Fruit fly (Drosophila melanogaster) whole organism, embryonic: ENCODE data around the gene CG3587.

Source experiments
- ATbp ChIP-seq: fragments of 200-800 bp; sonication (Bioruptor generic); optimal IDR thresholded peaks from 2 replicates; lab custom pipeline; 2017; ENCODE audit warnings: missing biosample characterization, mild to moderate bottlenecking, missing genetic modification characterization, missing genetic modification reagents
- CG10959 ChIP-seq: fragments of 200-800 bp; sonication (Bioruptor generic); IDR thresholded peaks from 2 replicates; pipeline ENCODE4 v1.3.6; 2022; ENCODE audit warnings: missing biosample characterization, missing genetic modification characterization
- CG11695 ChIP-seq: fragments of 200-800 bp; sonication (Bioruptor generic); IDR thresholded peaks from 3 replicates; pipeline ENCODE4 v1.3.6; 2022; ENCODE audit warnings: missing biosample characterization, missing genetic modification characterization
- CG14014 ChIP-seq: fragments of 200-800 bp; sonication (Bioruptor generic); IDR thresholded peaks from 2 replicates; pipeline ENCODE4 v1.3.6; 2022; ENCODE audit warnings: missing biosample characterization, missing genetic modification characterization
- CG17186 ChIP-seq: fragments of 200-800 bp; sonication (Bioruptor generic); optimal IDR thresholded peaks from 3 replicates; lab custom pipeline; 2017; ENCODE audit warnings: missing biosample characterization, missing genetic modification reagents, missing genetic modification characterization
- CG17568 ChIP-seq: fragments of 200-800 bp; sonication (Bioruptor generic); optimal IDR thresholded peaks from 2 replicates; lab custom pipeline; 2018; ENCODE audit warnings: missing biosample characterization, mild to moderate bottlenecking, missing genetic modification characterization, moderate library complexity
- CG18764 ChIP-seq: fragments of 200-800 bp; sonication (Bioruptor generic); optimal IDR thresholded peaks from 3 replicates; lab custom pipeline; 2016; ENCODE audit warnings: missing biosample characterization, missing genetic modification characterization
- CG31441 ChIP-seq: fragments of 200-800 bp; sonication (Bioruptor generic); IDR thresholded peaks from 2 replicates; pipeline ENCODE4 v1.3.6; 2022; ENCODE audit warnings: missing biosample characterization, missing genetic modification characterization
- CG34376 ChIP-seq: fragments of 200-800 bp; sonication (Bioruptor generic); optimal IDR thresholded peaks from 2 replicates; lab custom pipeline; 2018; ENCODE audit warnings: missing biosample characterization, mild to moderate bottlenecking, missing genetic modification characterization
- CG6175 ChIP-seq: fragments of 200-800 bp; sonication (Bioruptor generic); IDR thresholded peaks from 3 replicates; pipeline ENCODE4 v1.3.6; 2022; ENCODE audit warnings: missing biosample characterization, missing genetic modification characterization
- CG6765 ChIP-seq: fragments of 200-800 bp; sonication (Bioruptor generic); optimal IDR thresholded peaks from 3 replicates; lab custom pipeline; 2017; ENCODE audit warnings: missing biosample characterization, mild to moderate bottlenecking, missing genetic modification characterization
- CG7372 ChIP-seq: fragments of 200-800 bp; sonication (Bioruptor generic); IDR thresholded peaks from 2 replicates; pipeline ENCODE4 v1.3.6; 2022; ENCODE audit warnings: missing biosample characterization, missing genetic modification characterization
- CG7987 ChIP-seq: fragments of 200-800 bp; sonication (Bioruptor generic); optimal IDR thresholded peaks from 2 replicates; lab custom pipeline; 2018; ENCODE audit warnings: missing biosample characterization, mild to moderate bottlenecking, missing genetic modification characterization, moderate library complexity
- CG8388 ChIP-seq: fragments of 200-800 bp; sonication (Bioruptor generic); optimal IDR thresholded peaks from 2 replicates; lab custom pipeline; 2019; ENCODE audit warnings: missing biosample characterization, mild to moderate bottlenecking, missing genetic modification characterization, moderate library complexity
- CG9215 ChIP-seq: fragments of 200-800 bp; sonication (Bioruptor generic); IDR thresholded peaks from 2 replicates; pipeline ENCODE4 v1.3.6; 2022; ENCODE audit warnings: missing biosample characterization, missing genetic modification characterization
- D19A ChIP-seq: fragments of 200-800 bp; optimal IDR thresholded peaks from 3 replicates; lab custom pipeline; 2019; ENCODE audit warnings: missing biosample characterization, mild to moderate bottlenecking, missing genetic modification characterization, moderate library complexity
- Dad ChIP-seq: fragments of 200-800 bp; sonication (Bioruptor generic); optimal IDR thresholded peaks from 3 replicates; lab custom pipeline; 2016; ENCODE audit warnings: missing biosample characterization, missing genetic modification characterization
- Drgx ChIP-seq: fragments of 200-800 bp; sonication (Bioruptor generic); IDR thresholded peaks from 2 replicates; pipeline ENCODE4 v1.3.6; 2022; ENCODE audit warnings: missing biosample characterization, missing genetic modification characterization
- Fer3 ChIP-seq: fragments of 200-800 bp; sonication (Bioruptor generic); optimal IDR thresholded peaks from 2 replicates; lab custom pipeline; 2018; ENCODE audit warnings: missing biosample characterization, mild to moderate bottlenecking, missing genetic modification characterization, moderate library complexity
- HHEX ChIP-seq: fragments of 200-800 bp; sonication (Bioruptor generic); optimal IDR thresholded peaks from 3 replicates; lab custom pipeline; 2017; ENCODE audit warnings: missing biosample characterization, mild to moderate bottlenecking, missing genetic modification characterization, missing genetic modification reagents
- Hey ChIP-seq: fragments of 200-800 bp; sonication (Bioruptor generic); optimal IDR thresholded peaks from 3 replicates; lab custom pipeline; 2018; ENCODE audit warnings: missing biosample characterization, mild to moderate bottlenecking, missing genetic modification characterization
- Hr51 ChIP-seq, 2 experiments: fragments of 200-800 bp; sonication (Bioruptor generic); optimal IDR thresholded peaks; 2 replicates in 1 of 2; 3 replicates in 1 of 2; lab custom pipeline; 2016 to 2018; ENCODE audit warnings: missing biosample characterization in 2 of 2, missing genetic modification characterization in 2 of 2, mild to moderate bottlenecking in 1 of 2, moderate library complexity in 1 of 2
- Med ChIP-seq: fragments of 200-800 bp; sonication (Bioruptor generic); peaks from one replicate; lab custom pipeline; 2016; ENCODE audit warnings: missing biosample characterization, missing genetic modification characterization, mild to moderate bottlenecking, inconsistent platforms, moderate library complexity
- Nf-YC ChIP-seq: fragments of 200-800 bp; optimal IDR thresholded peaks from 3 replicates; lab custom pipeline; 2019; ENCODE audit warnings: missing biosample characterization, mild to moderate bottlenecking, missing genetic modification characterization, moderate library complexity
- Sox102F ChIP-seq: fragments of 200-800 bp; sonication (Bioruptor generic); optimal IDR thresholded peaks from 2 replicates; lab custom pipeline; 2018; ENCODE audit warnings: missing biosample characterization, mild to moderate bottlenecking, missing genetic modification characterization, moderate library complexity
- Sry-δ ChIP-seq: fragments of 200-800 bp; sonication (Bioruptor generic); optimal IDR thresholded peaks from 2 replicates; lab custom pipeline; 2016; ENCODE audit warnings: missing biosample characterization, missing genetic modification characterization
- br ChIP-seq: fragments of >200 bp; optimal IDR thresholded peaks from 2 replicates; lab custom pipeline; 2017
- btn ChIP-seq: fragments of 200-800 bp; sonication (Bioruptor generic); optimal IDR thresholded peaks from 2 replicates; lab custom pipeline; 2016; ENCODE audit warnings: missing biosample characterization, missing genetic modification characterization
- cg ChIP-seq: fragments of 200-800 bp; sonication (Bioruptor generic); optimal IDR thresholded peaks from 3 replicates; lab custom pipeline; 2019; ENCODE audit warnings: missing biosample characterization, mild to moderate bottlenecking, missing genetic modification characterization, moderate library complexity
- croc ChIP-seq: fragments of 200-800 bp; sonication (Bioruptor generic); conservative IDR thresholded peaks from 3 replicates; pipeline ENCODE4 v1.3.6; 2022; ENCODE audit warnings: missing biosample characterization, missing genetic modification characterization
- crp ChIP-seq, 2 experiments: fragments of 200-800 bp; sonication (Bioruptor generic); optimal IDR thresholded peaks; 2 replicates in 1 of 2; 3 replicates in 1 of 2; lab custom pipeline; 2017; ENCODE audit warnings: missing biosample characterization in 2 of 2, missing genetic modification characterization in 2 of 2, mild to moderate bottlenecking in 1 of 2, moderate library complexity in 1 of 2
- dysf ChIP-seq: fragments of 200-800 bp; sonication (Bioruptor generic); IDR thresholded peaks from 3 replicates; pipeline ENCODE4 v1.3.6; 2022; ENCODE audit warnings: missing biosample characterization, missing genetic modification characterization
- esg ChIP-seq: fragments of 200-800 bp; sonication (Bioruptor generic); conservative IDR thresholded peaks from 2 replicates; pipeline ENCODE4 v1.3.6; 2022; ENCODE audit warnings: missing biosample characterization, missing genetic modification characterization
- fu2 ChIP-seq: fragments of 200-800 bp; sonication (Bioruptor generic); optimal IDR thresholded peaks from 2 replicates; lab custom pipeline; 2016; ENCODE audit warnings: missing biosample characterization, missing genetic modification characterization
- gce ChIP-seq: fragments of 200-800 bp; sonication (Bioruptor generic); IDR thresholded peaks from 3 replicates; pipeline ENCODE4 v1.3.6; 2022; ENCODE audit warnings: missing biosample characterization, missing genetic modification characterization
- grn ChIP-seq: fragments of 200-800 bp; sonication (Bioruptor generic); optimal IDR thresholded peaks from 3 replicates; lab custom pipeline; 2017; ENCODE audit warnings: missing biosample characterization, missing genetic modification characterization
- ham ChIP-seq: fragments of 200-800 bp; sonication (Bioruptor generic); IDR thresholded peaks from 2 replicates; pipeline ENCODE4 v1.3.6; 2022; ENCODE audit warnings: missing biosample characterization, missing genetic modification characterization
- ken ChIP-seq: fragments of 200-800 bp; sonication (Bioruptor generic); IDR thresholded peaks from 3 replicates; pipeline ENCODE4 v1.3.6; 2022; ENCODE audit warnings: missing biosample characterization, missing genetic modification characterization
- kni ChIP-seq: fragments of 200-800 bp; sonication (Bioruptor generic); optimal IDR thresholded peaks from 3 replicates; lab custom pipeline; 2017; ENCODE audit warnings: mild to moderate bottlenecking, missing biosample characterization, missing genetic modification reagents, missing genetic modification characterization
- mam ChIP-seq: fragments of 200-800 bp; sonication (Bioruptor generic); optimal IDR thresholded peaks from 3 replicates; lab custom pipeline; 2016; ENCODE audit warnings: missing biosample characterization, missing genetic modification characterization
- nom ChIP-seq: fragments of 200-800 bp; sonication (Bioruptor generic); optimal IDR thresholded peaks from 2 replicates; lab custom pipeline; 2017; ENCODE audit warnings: missing biosample characterization, missing genetic modification characterization, mild to moderate bottlenecking, moderate library complexity, missing genetic modification reagents
- oc ChIP-seq: fragments of 200-800 bp; sonication (Bioruptor generic); optimal IDR thresholded peaks from 2 replicates; lab custom pipeline; 2018; ENCODE audit warnings: missing biosample characterization, mild to moderate bottlenecking, missing genetic modification characterization, moderate library complexity
- onecut ChIP-seq: fragments of 200-800 bp; sonication (Bioruptor generic); IDR thresholded peaks from 2 replicates; pipeline ENCODE4 v1.3.6; 2022; ENCODE audit warnings: missing biosample characterization, missing genetic modification characterization
- psq ChIP-seq: fragments of 200-800 bp; sonication (Bioruptor generic); optimal IDR thresholded peaks from 2 replicates; lab custom pipeline; 2017; ENCODE audit warnings: missing biosample characterization, missing genetic modification characterization
- slbo ChIP-seq: fragments of 200-800 bp; sonication (Bioruptor generic); IDR thresholded peaks from 2 replicates; pipeline ENCODE4 v1.3.6; 2022; ENCODE audit warnings: missing biosample characterization, missing genetic modification characterization
- sna ChIP-seq: fragments of 200-800 bp; sonication (Bioruptor generic); IDR thresholded peaks from 2 replicates; pipeline ENCODE4 v1.3.6; 2022; ENCODE audit warnings: missing biosample characterization, missing genetic modification characterization; ENCODE audit not compliant: partially characterized antibody
- sr ChIP-seq: fragments of 200-800 bp; sonication (Bioruptor generic); IDR thresholded peaks from 3 replicates; pipeline ENCODE4 v1.3.6; 2022; ENCODE audit warnings: missing biosample characterization, missing genetic modification characterization
- stwl ChIP-seq: fragments of 200-800 bp; sonication (Bioruptor generic); optimal IDR thresholded peaks from 3 replicates; lab custom pipeline; 2018; ENCODE audit warnings: missing biosample characterization, mild to moderate bottlenecking, missing genetic modification characterization, moderate library complexity
- tgo ChIP-seq: fragments of 200-800 bp; sonication (Bioruptor generic); IDR thresholded peaks from 3 replicates; pipeline ENCODE4 v1.3.6; 2022; ENCODE audit warnings: missing biosample characterization, missing genetic modification characterization
- tup ChIP-seq: fragments of 200-800 bp; sonication (Bioruptor generic); optimal IDR thresholded peaks from 2 replicates; lab custom pipeline; 2016; ENCODE audit warnings: missing biosample characterization, mild to moderate bottlenecking, missing genetic modification characterization, moderate library complexity
- tx ChIP-seq: fragments of 200-800 bp; sonication (Bioruptor generic); optimal IDR thresholded peaks from 2 replicates; lab custom pipeline; 2016; ENCODE audit warnings: missing biosample characterization, missing genetic modification characterization

The CG3587 gene

dm6 chrX:1907727-1908264, 32.3 kb upstream of the CG3587 start, which contains the start of gene mip130 (continued):
- no peak for TF ChIP-seq sr (GFP tag; lab: Robert Waterston, UW)
- no peak for TF ChIP-seq tx
- TF ChIP-seq oc (tag; lab: Kevin White, UChicago): no peak
- TF ChIP-seq Hey: no peak
- no peak for TF ChIP-seq CG11695
- 0 out of 2 replicates have a peak, but pooled peaks have one; percentile 32 for TF ChIP-seq CG9215 (GFP tag; lab: Robert Waterston, UW)
- TF ChIP-seq kni (GFP tag; lab: Kevin White, UChicago): no peak
- TF ChIP-seq fu2: no peak
- TF ChIP-seq tup (GFP tag; lab: Kevin White, UChicago): no peak
- TF ChIP-seq Fer3 (tag; lab: Kevin White, UChicago): peak; percentile 13
- TF ChIP-seq psq: no peak
- no peak for TF ChIP-seq CG7987 (GFP tag; lab: Kevin White, UChicago)
- TF ChIP-seq CG31441 (GFP tag; lab: Robert Waterston, UW): peak; percentile 44; the same call in 1 of the 2 replicates
- no peak for TF ChIP-seq CG10959
- peak; percentile 50 for TF ChIP-seq mam (GFP tag; lab: Kevin White, UChicago)
- peak; percentile 8 for TF ChIP-seq CG34376 (GFP tag; lab: Kevin White, UChicago)
- TF ChIP-seq ham (GFP tag; lab: Robert Waterston, UW): no peak
- TF ChIP-seq Hr51 (GFP tag; optimal IDR thresholded peaks at IDR 0.05; lab: Kevin White, UChicago): peak in 1 of 2 experiments; percentile 51
- no peak for TF ChIP-seq cg
- TF ChIP-seq btn (GFP tag; lab: Kevin White, UChicago): peak; percentile 17
- no peak for TF ChIP-seq ken (GFP tag; lab: Robert Waterston, UW)
- peak; percentile 85 for TF ChIP-seq Med (GFP tag; lab: Kevin White, UChicago)
- peak; percentile 35 to 85 for TF ChIP-seq crp (GFP tag; optimal IDR thresholded peaks at IDR 0.05; lab: Kevin White, UChicago)
- TF ChIP-seq HHEX (GFP tag; lab: Kevin White, UChicago): peak; percentile 50
- peak; percentile 89 for TF ChIP-seq Sry-δ (GFP tag; lab: Kevin White, UChicago)
- TF ChIP-seq croc (GFP tag; lab: Robert Waterston, UW): no peak
- TF ChIP-seq CG6175: no peak
- TF ChIP-seq nom (GFP tag; lab: Kevin White, UChicago): peak; percentile 56
- TF ChIP-seq CG8388 (GFP tag; lab: Kevin White, UChicago): peak; percentile 27
- peak; percentile 7 for TF ChIP-seq CG17186 (GFP tag; lab: Kevin White, UChicago)
- peak; percentile 36; the same call in 1 of the 3 replicates for TF ChIP-seq tgo (GFP tag; lab: Robert Waterston, UW)
- TF ChIP-seq gce (GFP tag; lab: Robert Waterston, UW): no peak
- peak; percentile 28 for TF ChIP-seq CG18764 (GFP tag; lab: Kevin White, UChicago)
- TF ChIP-seq grn (GFP tag; lab: Kevin White, UChicago): no peak
- peak; percentile 53 for TF ChIP-seq ATbp
- no peak; the same call in none of the 2 replicates for TF ChIP-seq slbo
- no peak for TF ChIP-seq Sox102F
- TF ChIP-seq Dad: no peak
- peak; percentile 77 for TF ChIP-seq sna
- 0 out of 2 replicates have a peak, but pooled peaks have one; percentile 30 for TF ChIP-seq CG7372 (GFP tag; lab: Robert Waterston, UW)
- TF ChIP-seq onecut (GFP tag; lab: Robert Waterston, UW): no peak
- TF ChIP-seq stwl (tag; lab: Kevin White, UChicago): peak; percentile 42
- no peak for TF ChIP-seq CG6765 (GFP tag; lab: Kevin White, UChicago)
- TF ChIP-seq CG14014 (GFP tag; lab: Robert Waterston, UW): peak; percentile 69
- TF ChIP-seq Nf-YC (tag; lab: Kevin White, UChicago): peak; percentile 47
- TF ChIP-seq esg: peak; percentile 50
- no peak for TF ChIP-seq br (lab: Kevin White, UChicago)
- peak; percentile 69 for TF ChIP-seq dysf (GFP tag; lab: Robert Waterston, UW)
- TF ChIP-seq CG17568 (GFP tag; lab: Kevin White, UChicago): no peak
- peak; percentile 48; the same call in 1 of the 2 replicates for TF ChIP-seq Drgx
- peak; percentile 91 for TF ChIP-seq D19A (tag; lab: Kevin White, UChicago)
